Fruit fly (Drosophila melanogaster): ENCODE results near the gene Cnot4.
A peak's percentile ranks its signal among the peaks of the same experiment; 100 is the strongest.

Gene Cnot4

DNA sequence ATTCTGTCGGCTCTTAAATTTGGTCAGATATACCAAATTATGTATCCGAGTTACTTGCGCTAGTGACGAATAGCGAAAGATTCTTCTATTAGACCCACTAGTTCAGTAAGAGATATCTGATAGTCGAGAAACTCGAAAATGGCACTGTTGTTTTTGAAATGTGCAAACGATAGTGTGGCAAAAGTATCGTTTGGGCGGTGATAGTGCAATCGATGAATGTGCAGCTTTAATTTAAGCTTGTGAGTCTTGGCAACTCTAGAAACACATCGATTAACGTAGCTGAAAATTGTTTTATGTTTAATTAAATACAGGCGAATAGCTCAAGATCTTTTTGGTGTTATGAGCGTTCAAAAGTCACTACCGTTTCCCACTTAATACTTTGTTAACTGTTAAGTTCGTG, 40.8 kb downstream of the Cnot4 start, which contains the start of gene STUB1:
STUB1 (plus strand) TSS at position 232 of the 400 bp plus-strand sequence.
- TF ChIP-seq esn (GFP tag; optimal IDR thresholded peaks at IDR 0.05) = peak; percentile 36
- no peak for TF ChIP-seq Lpt (GFP tag; optimal IDR thresholded peaks at IDR 0.05)
- peak; percentile 8 for TF ChIP-seq CG31627 (GFP tag; optimal IDR thresholded peaks at IDR 0.05)
- TF ChIP-seq net (GFP tag; optimal IDR thresholded peaks at IDR 0.05) = no peak
- no peak for TF ChIP-seq lz (GFP tag; optimal IDR thresholded peaks at IDR 0.05)
- TF ChIP-seq fkh (GFP tag; optimal IDR thresholded peaks at IDR 0.05) = peak; percentile 14
- TF ChIP-seq fd85E (GFP tag; optimal IDR thresholded peaks at IDR 0.05) = no peak
- TF ChIP-seq achi (GFP tag; optimal IDR thresholded peaks at IDR 0.05) = no peak
- no peak for TF ChIP-seq CG6276 (GFP tag; optimal IDR thresholded peaks at IDR 0.05)

DNA sequence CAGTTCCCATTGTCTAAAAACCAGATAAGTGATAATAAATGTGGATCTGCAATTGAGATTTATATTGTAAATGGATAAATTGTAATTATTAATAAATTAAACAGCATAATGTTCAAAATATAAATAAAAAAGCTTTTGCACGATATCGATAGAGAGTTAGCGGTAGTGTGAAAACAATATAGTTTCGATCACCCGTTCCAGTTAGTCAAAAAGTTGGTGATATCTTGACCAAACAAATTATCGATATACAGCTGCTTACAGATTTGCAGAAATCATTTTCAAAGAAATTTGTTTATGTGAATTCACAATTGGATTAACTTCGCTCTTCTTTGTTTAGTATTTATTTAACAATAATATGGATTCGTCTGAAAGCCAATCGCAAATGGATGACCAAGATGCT, 42.7 kb downstream of the Cnot4 start, which contains the start of gene Nse4:
Nse4 (plus strand) TSS at position 267 of the 400 bp plus-strand sequence.
- TF ChIP-seq CG7368 (GFP tag; optimal IDR thresholded peaks at IDR 0.05) (no peak), Met (GFP tag; optimal IDR thresholded peaks at IDR 0.05) (no peak), Ets21C (GFP tag; optimal IDR thresholded peaks at IDR 0.05) (no peak), CG34406 (GFP tag; optimal IDR thresholded peaks at IDR 0.05) (no peak), CG3032 (tag; optimal IDR thresholded peaks at IDR 0.05) (no peak), net (GFP tag; optimal IDR thresholded peaks at IDR 0.05) (no peak), Sox15 (GFP tag; optimal IDR thresholded peaks at IDR 0.05) (no peak), fd85E (GFP tag; optimal IDR thresholded peaks at IDR 0.05) (no peak), CG3919 (GFP tag; optimal IDR thresholded peaks at IDR 0.05) (no peak), CG31627 (GFP tag; optimal IDR thresholded peaks at IDR 0.05) (no peak)

dm6 chr2L:10442048-10442790, 45.7 kb downstream of the Cnot4 start, which contains the start of gene loh:
loh (plus strand) TSS chr2L:10442534.
- TF ChIP-seq CG6808 (GFP tag; optimal IDR thresholded peaks at IDR 0.05) (no peak), CG10669 (GFP tag; optimal IDR thresholded peaks at IDR 0.05) (no peak), Hr39 (GFP tag; optimal IDR thresholded peaks at IDR 0.05) (no peak), Met (GFP tag; optimal IDR thresholded peaks at IDR 0.05) (no peak), Hr38 (GFP tag; optimal IDR thresholded peaks at IDR 0.05) (no peak), CG6163 (GFP tag; IDR thresholded peaks at IDR 0.05) (no peak), CG11762 (GFP tag; optimal IDR thresholded peaks at IDR 0.05; ENCODE audit: insufficient read depth) (no peak), CG6854 (GFP tag; optimal IDR thresholded peaks at IDR 0.05) (no peak), topi (GFP tag; optimal IDR thresholded peaks at IDR 0.05) (peak; percentile 35), Sox102F (GFP tag; optimal IDR thresholded peaks at IDR 0.05) (no peak), CG31627 (GFP tag; optimal IDR thresholded peaks at IDR 0.05) (no peak), CG10631 (GFP tag; optimal IDR thresholded peaks at IDR 0.05) (peak; percentile 49), CG6792 (GFP tag; optimal IDR thresholded peaks at IDR 0.05) (peak; percentile 37), fd85E (GFP tag; optimal IDR thresholded peaks at IDR 0.05) (no peak), CG7368 (GFP tag; optimal IDR thresholded peaks at IDR 0.05) (no peak), CG4318 (GFP tag; optimal IDR thresholded peaks at IDR 0.05) (no peak), Eip75B (GFP tag; optimal IDR thresholded peaks at IDR 0.05) (no peak), vri (GFP tag; optimal IDR thresholded peaks at IDR 0.05) (no peak), CG1621 (tag; optimal IDR thresholded peaks at IDR 0.05) (no peak), CG3919 (GFP tag; optimal IDR thresholded peaks at IDR 0.05) (no peak), CG8632 (GFP tag; optimal IDR thresholded peaks at IDR 0.05) (no peak), Eip93F (GFP tag; optimal IDR thresholded peaks at IDR 0.05) (no peak), CG11902 (GFP tag; optimal IDR thresholded peaks at IDR 0.05) (peak; percentile 13), CG11294 (GFP tag; IDR thresholded peaks at IDR 0.05) (no peak), CG8119 (GFP tag; IDR thresholded peaks at IDR 0.05) (no peak), OdsH (GFP tag; optimal IDR thresholded peaks at IDR 0.05) (peak; percentile 50), CG8319 (GFP tag; optimal IDR thresholded peaks at IDR 0.05) (no peak), ss (GFP tag; optimal IDR thresholded peaks at IDR 0.05) (no peak), esn (GFP tag; optimal IDR thresholded peaks at IDR 0.05) (peak; percentile 60), fd59A (GFP tag; optimal IDR thresholded peaks at IDR 0.05) (no peak), Lpt (GFP tag; optimal IDR thresholded peaks at IDR 0.05) (no peak), salr (GFP tag; optimal IDR thresholded peaks at IDR 0.05) (no peak), Blimp-1 (GFP tag; optimal IDR thresholded peaks at IDR 0.05) (peak; percentile 8), CG32006 (GFP tag; optimal IDR thresholded peaks at IDR 0.05) (no peak), Gug (GFP tag; IDR thresholded peaks at IDR 0.05) (no peak), dsx (GFP tag; optimal IDR thresholded peaks at IDR 0.05; ENCODE audit: poor library complexity, severe bottlenecking) (no peak)

All from whole organism, prepupa.